Worm (Caenorhabditis elegans) whole organism, L4 larva: Measurements from ENCODE around the gene str-19.

ENCODE experiments used
- F37D6.2 ChIP-seq: sonication (generic microtip); optimal IDR thresholded peaks from 2 replicates; lab custom pipeline; 2016; ENCODE audit warnings: mild to moderate bottlenecking, missing genetic modification characterization, missing compliant biosample characterization
- aha-1 ChIP-seq: fragments of 150-350 bp; peaks from one replicate; lab custom pipeline; 2014; ENCODE audit warnings: missing biosample characterization, missing genetic modification characterization
- ces-1 ChIP-seq: fragments of 150-350 bp; sonication (generic microtip); optimal IDR thresholded peaks from 4 replicates; lab custom pipeline; 2014; ENCODE audit warnings: missing biosample characterization, missing genetic modification reagents, missing genetic modification characterization
- dve-1 ChIP-seq: sonication (generic microtip); optimal IDR thresholded peaks from 2 replicates; lab custom pipeline; 2017; ENCODE audit warnings: antibody characterized with exemption, mild to moderate bottlenecking, missing genetic modification characterization, missing compliant biosample characterization; ENCODE audit not compliant: insufficient read depth
- fkh-10 ChIP-seq: fragments of 150-350 bp; optimal IDR thresholded peaks from 2 replicates; lab custom pipeline; 2014; ENCODE audit warnings: missing biosample characterization, missing genetic modification reagents, missing genetic modification characterization
- lin-13 ChIP-seq: fragments of 150-350 bp; optimal IDR thresholded peaks from 2 replicates; lab custom pipeline; 2014; ENCODE audit warnings: missing biosample characterization, missing genetic modification reagents, missing genetic modification characterization
- lin-38 ChIP-seq: fragments of 200-800 bp; sonication (Bioruptor generic); IDR thresholded peaks from 2 replicates; pipeline ENCODE4 v1.3.6; 2022; ENCODE audit warnings: missing genetic modification reagents, missing genetic modification characterization, missing compliant biosample characterization
- mdl-1 ChIP-seq, 2 experiments: fragments of 150-350 bp in 1 of 2; sonication (generic microtip) in 1 of 2; optimal IDR thresholded peaks; 2 replicates each; lab custom pipeline; 2014 to 2017; ENCODE audit warnings: missing biosample characterization in 2 of 2, missing genetic modification characterization in 2 of 2
- nhr-25 ChIP-seq: sonication (generic microtip); optimal IDR thresholded peaks from 2 replicates; lab custom pipeline; 2017; ENCODE audit warnings: missing genetic modification characterization, mild to moderate bottlenecking, missing compliant biosample characterization, antibody characterized with exemption, moderate library complexity, borderline replicate concordance; ENCODE audit not compliant: insufficient read depth
- pha-4 ChIP-seq, 2 experiments: fragments of 150-350 bp in 1 of 2; fragments of 200-800 bp in 1 of 2; sonication (Bioruptor generic) in 1 of 2; IDR thresholded peaks in 1 of 2; optimal IDR thresholded peaks in 1 of 2; 2 replicates each; pipeline versions ENCODE4 v1.3.6 to Lab custom; 2014 to 2022; ENCODE audit warnings: missing genetic modification characterization in 2 of 2, missing genetic modification reagents in 2 of 2, missing biosample characterization in 1 of 2, missing compliant biosample characterization in 1 of 2
- saeg-2 ChIP-seq: fragments of 200-800 bp; sonication (Bioruptor generic); IDR thresholded peaks from 2 replicates; pipeline ENCODE4 v1.3.6; 2022; ENCODE audit warnings: missing genetic modification reagents, missing genetic modification characterization, missing compliant biosample characterization

- TF ChIP-seq dve-1 (tag; lab: Kevin White, UChicago), result no peak
- TF ChIP-seq F37D6.2 (tag; lab: Kevin White, UChicago), result no peak
- no peak for TF ChIP-seq saeg-2 (GFP tag; lab: Robert Waterston, UW)
- no peak for TF ChIP-seq nhr-25 (tag; lab: Kevin White, UChicago)
- TF ChIP-seq mdl-1 (tag; optimal IDR thresholded peaks at IDR 0.05; lab: Kevin White, UChicago), result no peak
- no peak for TF ChIP-seq lin-38
- TF ChIP-seq lin-13, result no peak
- TF ChIP-seq ces-1, result no peak
- TF ChIP-seq pha-4 (GFP tag; IDR thresholded peaks at IDR 0.05; lab: Robert Waterston, UW), result no peak
- no peak for TF ChIP-seq pha-4 (tag; optimal IDR thresholded peaks at IDR 0.05; lab: Kevin White, UChicago)
- no peak for TF ChIP-seq aha-1 (tag; lab: Kevin White, UChicago)
- no peak for TF ChIP-seq fkh-10 (GFP tag; lab: Kevin White, UChicago)
These were observed 44.5 kb downstream of the str-19 start, which contains the start of gene nhr-199 for ce11 chrV:15699799-15700198.
